Fruit fly (Drosophila melanogaster): Measurements from ENCODE around the gene ebd2.

- no peak for TF ChIP-seq CTCF (optimal IDR thresholded peaks at IDR 0.05)
- TF ChIP-seq CG8478 (optimal IDR thresholded peaks at IDR 0.05) = no peak
Measured at dm6 chr3L:21302493-21302892, 46.6 kb downstream of the ebd2 start.
